Fruit fly (Drosophila melanogaster) whole organism, embryonic: ENCODE results near the gene CG4424.

Experiments used
- Asciz ChIP-seq: fragments of 200-800 bp; sonication (Bioruptor generic); optimal IDR thresholded peaks from 2 replicates; lab custom pipeline; 2017; ENCODE audit warnings: missing biosample characterization, mild to moderate bottlenecking, missing genetic modification characterization, missing genetic modification reagents
- Awh ChIP-seq: fragments of 200-800 bp; sonication (Bioruptor generic); IDR thresholded peaks from 2 replicates; pipeline ENCODE4, ENCODE4 v1.3.6; 2022; ENCODE audit warnings: missing biosample characterization, missing genetic modification characterization
- C15 ChIP-seq: fragments of 200-800 bp; sonication (Bioruptor generic); IDR thresholded peaks from 3 replicates; pipeline ENCODE4 v1.3.6; 2022; ENCODE audit warnings: missing biosample characterization, missing genetic modification characterization
- CG11723 ChIP-seq: fragments of 200-800 bp; sonication (Bioruptor generic); optimal IDR thresholded peaks from 2 replicates; lab custom pipeline; 2017; ENCODE audit warnings: missing biosample characterization, mild to moderate bottlenecking, missing genetic modification characterization
- CG12104 ChIP-seq: fragments of 200-800 bp; sonication (Bioruptor generic); optimal IDR thresholded peaks from 3 replicates; lab custom pipeline; 2016; ENCODE audit warnings: missing biosample characterization, missing genetic modification characterization
- CG13123 ChIP-seq: fragments of 200-800 bp; sonication (Bioruptor generic); optimal IDR thresholded peaks from 2 replicates; lab custom pipeline; 2016; ENCODE audit warnings: missing biosample characterization, missing genetic modification characterization
- CG13287 ChIP-seq: fragments of 200-800 bp; sonication (Bioruptor generic); IDR thresholded peaks from 2 replicates; pipeline ENCODE4 v1.3.6; 2022; ENCODE audit warnings: missing biosample characterization, missing genetic modification characterization; ENCODE audit not compliant: partially characterized antibody
- CG13894 ChIP-seq: fragments of 200-800 bp; sonication (Bioruptor generic); optimal IDR thresholded peaks from 3 replicates; lab custom pipeline; 2018; ENCODE audit warnings: missing biosample characterization, mild to moderate bottlenecking, missing genetic modification characterization, moderate library complexity
- CG14667 ChIP-seq: fragments of 200-800 bp; sonication (Bioruptor generic); IDR thresholded peaks from 2 replicates; pipeline ENCODE4 v1.3.6; 2022; ENCODE audit warnings: missing biosample characterization, missing genetic modification characterization
- CG15011 ChIP-seq: fragments of 200-800 bp; sonication (Bioruptor generic); optimal IDR thresholded peaks from 3 replicates; lab custom pipeline; 2018; ENCODE audit warnings: missing biosample characterization, mild to moderate bottlenecking, missing genetic modification characterization
- CG1647 ChIP-seq: fragments of 200-800 bp; sonication (Bioruptor generic); optimal IDR thresholded peaks from 3 replicates; lab custom pipeline; 2016; ENCODE audit warnings: missing biosample characterization, missing genetic modification characterization
- CG18764 ChIP-seq: fragments of 200-800 bp; sonication (Bioruptor generic); optimal IDR thresholded peaks from 3 replicates; lab custom pipeline; 2016; ENCODE audit warnings: missing biosample characterization, missing genetic modification characterization
- CG2129 ChIP-seq: fragments of 200-800 bp; sonication (Bioruptor generic); IDR thresholded peaks from 2 replicates; pipeline ENCODE4 v1.3.6; 2022; ENCODE audit warnings: missing biosample characterization, missing genetic modification characterization; ENCODE audit not compliant: partially characterized antibody
- CG2875 ChIP-seq: fragments of 200-800 bp; sonication (Bioruptor generic); optimal IDR thresholded peaks from 2 replicates; lab custom pipeline; 2017; ENCODE audit warnings: missing biosample characterization, mild to moderate bottlenecking, missing genetic modification characterization, missing genetic modification reagents
- CG34224 ChIP-seq: fragments of 200-800 bp; sonication (Bioruptor generic); IDR thresholded peaks from 3 replicates; pipeline ENCODE4 v1.3.6; 2022; ENCODE audit warnings: missing biosample characterization, missing genetic modification characterization; ENCODE audit not compliant: partially characterized antibody
- CG34422 ChIP-seq: fragments of 200-800 bp; sonication (Bioruptor generic); IDR thresholded peaks from 3 replicates; pipeline ENCODE4 v1.3.6; 2022; ENCODE audit warnings: missing biosample characterization, missing genetic modification characterization
- CG6272 ChIP-seq: fragments of 200-800 bp; sonication (Bioruptor generic); IDR thresholded peaks from 2 replicates; pipeline ENCODE4 v1.3.6; 2022; ENCODE audit warnings: missing biosample characterization, missing genetic modification characterization
- CG6854 ChIP-seq: fragments of 200-800 bp; sonication (Bioruptor generic); optimal IDR thresholded peaks from 3 replicates; lab custom pipeline; 2017; ENCODE audit warnings: missing biosample characterization, mild to moderate bottlenecking, missing genetic modification characterization
- CG7271 ChIP-seq: fragments of 200-800 bp; sonication (Bioruptor generic); optimal IDR thresholded peaks from 2 replicates; lab custom pipeline; 2018; ENCODE audit warnings: missing biosample characterization, mild to moderate bottlenecking, missing genetic modification characterization, moderate library complexity
- CG7786 ChIP-seq: fragments of 200-800 bp; sonication (Bioruptor generic); optimal IDR thresholded peaks from 2 replicates; lab custom pipeline; 2016; ENCODE audit warnings: missing biosample characterization, missing genetic modification characterization
- CG8388 ChIP-seq: fragments of 200-800 bp; sonication (Bioruptor generic); optimal IDR thresholded peaks from 2 replicates; lab custom pipeline; 2019; ENCODE audit warnings: missing biosample characterization, mild to moderate bottlenecking, missing genetic modification characterization, moderate library complexity
- CG9727 ChIP-seq: fragments of 200-800 bp; sonication (Bioruptor generic); optimal IDR thresholded peaks from 3 replicates; lab custom pipeline; 2017; ENCODE audit warnings: missing biosample characterization, mild to moderate bottlenecking, missing genetic modification characterization
- CG9797 ChIP-seq: fragments of 200-800 bp; sonication (Bioruptor generic); optimal IDR thresholded peaks from 3 replicates; lab custom pipeline; 2018; ENCODE audit warnings: missing biosample characterization, mild to moderate bottlenecking, missing genetic modification characterization
- CoRest ChIP-seq: fragments of 200-800 bp; sonication (Bioruptor generic); optimal IDR thresholded peaks from 3 replicates; lab custom pipeline; 2018; ENCODE audit warnings: missing biosample characterization, mild to moderate bottlenecking, missing genetic modification characterization, moderate library complexity
- Deaf1 ChIP-seq: fragments of 200-800 bp; optimal IDR thresholded peaks from 3 replicates; lab custom pipeline; 2019; ENCODE audit warnings: missing biosample characterization, mild to moderate bottlenecking, missing genetic modification characterization, moderate library complexity
- GATAe ChIP-seq: fragments of 200-800 bp; sonication (Bioruptor generic); conservative IDR thresholded peaks from 2 replicates; pipeline ENCODE4 v1.3.6; 2022; ENCODE audit warnings: missing biosample characterization, missing genetic modification characterization
- HLH4C ChIP-seq: fragments of 200-800 bp; sonication (Bioruptor generic); IDR thresholded peaks from 3 replicates; pipeline ENCODE4 v1.3.6; 2022; ENCODE audit warnings: missing biosample characterization, missing genetic modification characterization; ENCODE audit not compliant: partially characterized antibody
- Nf-YA ChIP-seq: fragments of 200-800 bp; sonication (Bioruptor generic); IDR thresholded peaks from 2 replicates; pipeline ENCODE4 v1.3.6; 2022; ENCODE audit warnings: missing biosample characterization, missing genetic modification characterization
- Poxn ChIP-seq: fragments of 200-800 bp; sonication (Bioruptor generic); IDR thresholded peaks from 2 replicates; pipeline ENCODE4 v1.3.6; 2022; ENCODE audit warnings: missing biosample characterization, missing genetic modification characterization
- Side ChIP-seq: fragments of 200-800 bp; sonication (Bioruptor generic); optimal IDR thresholded peaks from 2 replicates; lab custom pipeline; 2016; ENCODE audit warnings: missing biosample characterization, missing genetic modification characterization
- Spps ChIP-seq: fragments of 200-800 bp; sonication (Bioruptor generic); optimal IDR thresholded peaks from 2 replicates; lab custom pipeline; 2018; ENCODE audit warnings: missing biosample characterization, mild to moderate bottlenecking, missing genetic modification characterization
- Tbp ChIP-seq: fragments of >200 bp; optimal IDR thresholded peaks from 2 replicates; lab custom pipeline; 2018; ENCODE audit warnings: missing biosample characterization, missing genetic modification characterization
- Xbp1 ChIP-seq: fragments of 200-800 bp; sonication (Bioruptor generic); optimal IDR thresholded peaks from 3 replicates; lab custom pipeline; 2016; ENCODE audit warnings: missing biosample characterization, mild to moderate bottlenecking, missing genetic modification characterization
- aop ChIP-seq: fragments of 200-800 bp; sonication (Bioruptor generic); IDR thresholded peaks from 2 replicates; pipeline ENCODE4 v1.3.6; 2022; ENCODE audit warnings: missing biosample characterization, missing genetic modification characterization
- chinmo ChIP-seq: fragments of 200-800 bp; sonication (Bioruptor generic); IDR thresholded peaks from 4 replicates; pipeline ENCODE4 v1.3.6; 2022; ENCODE audit warnings: missing biosample characterization, missing genetic modification characterization; ENCODE audit not compliant: partially characterized antibody
- corto ChIP-seq: fragments of 200-800 bp; sonication (Bioruptor generic); optimal IDR thresholded peaks from 2 replicates; lab custom pipeline; 2016; ENCODE audit warnings: missing biosample characterization, mild to moderate bottlenecking, missing genetic modification characterization, moderate library complexity
- dysf ChIP-seq: fragments of 200-800 bp; sonication (Bioruptor generic); IDR thresholded peaks from 3 replicates; pipeline ENCODE4 v1.3.6; 2022; ENCODE audit warnings: missing biosample characterization, missing genetic modification characterization
- emc ChIP-seq: fragments of 200-800 bp; sonication (Bioruptor generic); optimal IDR thresholded peaks from 2 replicates; lab custom pipeline; 2016; ENCODE audit warnings: missing biosample characterization, missing genetic modification characterization
- fd96Cb ChIP-seq: fragments of 200-800 bp; sonication (Bioruptor generic); optimal IDR thresholded peaks from 2 replicates; lab custom pipeline; 2018; ENCODE audit warnings: missing biosample characterization, mild to moderate bottlenecking, missing genetic modification characterization, moderate library complexity
- gem ChIP-seq: fragments of 200-800 bp; sonication (Bioruptor generic); optimal IDR thresholded peaks from 2 replicates; lab custom pipeline; 2019; ENCODE audit warnings: missing biosample characterization, mild to moderate bottlenecking, missing genetic modification characterization, moderate library complexity
- ken ChIP-seq: fragments of 200-800 bp; sonication (Bioruptor generic); IDR thresholded peaks from 3 replicates; pipeline ENCODE4 v1.3.6; 2022; ENCODE audit warnings: missing biosample characterization, missing genetic modification characterization
- knrl ChIP-seq: fragments of 200-800 bp; sonication (Bioruptor generic); IDR thresholded peaks from 3 replicates; pipeline ENCODE4 v1.3.6; 2022; ENCODE audit warnings: missing biosample characterization, missing genetic modification characterization; ENCODE audit not compliant: partially characterized antibody
- mirr ChIP-seq: fragments of 200-800 bp; sonication (Bioruptor generic); optimal IDR thresholded peaks from 3 replicates; lab custom pipeline; 2018; ENCODE audit warnings: missing biosample characterization, mild to moderate bottlenecking, missing genetic modification characterization
- nerfin-1 ChIP-seq: fragments of 200-800 bp; sonication (Bioruptor generic); optimal IDR thresholded peaks from 3 replicates; lab custom pipeline; 2019; ENCODE audit warnings: missing biosample characterization, mild to moderate bottlenecking, missing genetic modification characterization, moderate library complexity
- pan ChIP-seq, 4 experiments: fragments of >200 bp in 3 of 4; fragments of 200-800 bp in 1 of 4; sonication (Bioruptor generic) in 1 of 4; optimal IDR thresholded peaks in 3 of 4; IDR thresholded peaks in 1 of 4; 2 replicates each; pipeline versions ENCODE4 v1.3.6 to Lab custom; 2017 to 2022; ENCODE audit warnings: missing biosample characterization in 2 of 4, missing genetic modification characterization in 2 of 4, mixed read lengths in 1 of 4
- pb ChIP-seq: fragments of 200-800 bp; sonication (Bioruptor generic); optimal IDR thresholded peaks from 3 replicates; lab custom pipeline; 2016; ENCODE audit warnings: missing biosample characterization, missing genetic modification characterization
- pfk ChIP-seq: fragments of 200-800 bp; sonication (Bioruptor generic); optimal IDR thresholded peaks from 2 replicates; lab custom pipeline; 2018; ENCODE audit warnings: missing biosample characterization, mild to moderate bottlenecking, missing genetic modification characterization, moderate library complexity
- sob ChIP-seq: fragments of 200-800 bp; sonication (Bioruptor generic); IDR thresholded peaks from 2 replicates; pipeline ENCODE4 v1.3.6; 2022; ENCODE audit warnings: missing biosample characterization, missing genetic modification characterization

CG4424 gene

dm6 chr3R:20031043-20031763 lies 3.4 kb upstream of the CG4424 start, which contains the start of gene trem (continued):
- TF ChIP-seq CG8388 = peak; percentile 66
- no peak for TF ChIP-seq Side (GFP tag; lab: Kevin White, UChicago)
- TF ChIP-seq Poxn (GFP tag; lab: Robert Waterston, UW) = no peak
- no peak for TF ChIP-seq Deaf1 (tag; lab: Kevin White, UChicago)
- no peak for TF ChIP-seq corto (GFP tag; lab: Kevin White, UChicago)
- no peak for TF ChIP-seq pfk (GFP tag; lab: Kevin White, UChicago)
- peak; percentile 78 for TF ChIP-seq dysf (GFP tag; lab: Robert Waterston, UW)
- TF ChIP-seq GATAe = peak; percentile 59; the same call in 1 of the 2 replicates
- TF ChIP-seq CG12104 (GFP tag; lab: Kevin White, UChicago) = peak; percentile 74
- TF ChIP-seq C15 = no peak
- peak; percentile 62; the same call in 2 of the 3 replicates for TF ChIP-seq ken (GFP tag; lab: Robert Waterston, UW)
- peak; percentile 28; the same call in 1 of the 2 replicates for TF ChIP-seq aop
- TF ChIP-seq CG13123 (GFP tag; lab: Kevin White, UChicago) = peak; percentile 37
- TF ChIP-seq sob = peak; percentile 46; the same call in 1 of the 2 replicates
- TF ChIP-seq Xbp1 = peak; percentile 81
- no peak; the same call in 1 of the 2 replicates for TF ChIP-seq Awh
- TF ChIP-seq CG13894 = no peak
- TF ChIP-seq Nf-YA (GFP tag; lab: Robert Waterston, UW) = no peak
- TF ChIP-seq CG7271 (tag; lab: Kevin White, UChicago) = no peak
- TF ChIP-seq pan (optimal IDR thresholded peaks at IDR 0.05; lab: Kevin White, UChicago) = no peak
- TF ChIP-seq pan (GFP tag; optimal IDR thresholded peaks at IDR 0.05 in 1 of 2, IDR thresholded peaks at IDR 0.05 in 1 of 2) = peak in 1 of 2 experiments; percentile 69
- TF ChIP-seq CG34422 (GFP tag; lab: Robert Waterston, UW) = peak; percentile 51; the same call in 2 of the 3 replicates
- no peak for TF ChIP-seq chinmo (GFP tag; lab: Robert Waterston, UW)
- peak; percentile 59 for TF ChIP-seq fd96Cb (tag; lab: Kevin White, UChicago)
- TF ChIP-seq emc (GFP tag; lab: Kevin White, UChicago) = no peak
- TF ChIP-seq gem (tag; lab: Kevin White, UChicago) = peak; percentile 83
- TF ChIP-seq Asciz (GFP tag; lab: Kevin White, UChicago) = no peak
- no peak for TF ChIP-seq CG6854
- TF ChIP-seq CG1647 = no peak
- no peak for TF ChIP-seq pb
- no peak for TF ChIP-seq mirr (GFP tag; lab: Kevin White, UChicago)
- peak; percentile 51 for TF ChIP-seq CG18764 (GFP tag; lab: Kevin White, UChicago)
- peak; percentile 18 for TF ChIP-seq CG7786 (GFP tag; lab: Kevin White, UChicago)
- peak; percentile 75 for TF ChIP-seq CG6272
- TF ChIP-seq CoRest (tag; lab: Kevin White, UChicago) = peak; percentile 92
- TF ChIP-seq CG15011 (GFP tag; lab: Kevin White, UChicago) = no peak
- TF ChIP-seq nerfin-1 (tag; lab: Kevin White, UChicago) = peak; percentile 62
- TF ChIP-seq knrl = no peak
- no peak for TF ChIP-seq CG9797
- peak; percentile 54 for TF ChIP-seq CG11723 (GFP tag; lab: Kevin White, UChicago)
- no peak for TF ChIP-seq Tbp
- peak; percentile 88 for TF ChIP-seq CG9727 (GFP tag; lab: Kevin White, UChicago)
- no peak for TF ChIP-seq CG2875 (GFP tag; lab: Kevin White, UChicago)
- no peak for TF ChIP-seq CG34224
- TF ChIP-seq CG2129 = no peak
- TF ChIP-seq HLH4C (GFP tag; lab: Robert Waterston, UW) = no peak
- no peak for TF ChIP-seq Spps (tag; lab: Kevin White, UChicago)
- TF ChIP-seq CG13287 (GFP tag; lab: Robert Waterston, UW) = 0 out of 2 replicates have a peak, but pooled peaks have one; percentile 8
- TF ChIP-seq CG14667 (GFP tag; lab: Robert Waterston, UW) = peak; percentile 72
